Worm (Caenorhabditis elegans) whole organism, mixed stage, embryonic: Measurements from ENCODE around the gene let-805.

Experiments
- bed-3 ChIP-seq: fragments of 200-800 bp; sonication (Bioruptor generic); optimal IDR thresholded peaks from 3 replicates; lab custom pipeline; 2018; ENCODE audit warnings: mild to moderate bottlenecking, missing genetic modification characterization, moderate library complexity, missing compliant biosample characterization
- blmp-1 ChIP-seq: fragments of 150-350 bp; optimal IDR thresholded peaks from 2 replicates; lab custom pipeline; 2014; ENCODE audit warnings: missing biosample characterization, missing genetic modification characterization
- unc-120 ChIP-seq: sonication (generic microtip); optimal IDR thresholded peaks from 2 replicates; lab custom pipeline; 2017; ENCODE audit warnings: missing genetic modification characterization, missing compliant biosample characterization; ENCODE audit not compliant: poor library complexity, severe bottlenecking

ce11 chrIII:2628690-2629089 lies 29.2 kb upstream of the let-805 start, which contains the start of gene acbp-8:
- TF ChIP-seq blmp-1 (tag; lab: Kevin White, UChicago) (no peak), bed-3 (GFP tag; lab: Kevin White, UChicago) (no peak), unc-120 (no peak)
